Worm (Caenorhabditis elegans) whole organism, mixed stage, embryonic: Measurements from ENCODE around the gene cut-5.

Experiments
- M03D4.4 ChIP-seq: sonication (generic microtip); optimal IDR thresholded peaks from 2 replicates; lab custom pipeline; 2017; ENCODE audit warnings: mild to moderate bottlenecking, missing genetic modification characterization, missing compliant biosample characterization
- bed-3 ChIP-seq: fragments of 200-800 bp; sonication (Bioruptor generic); optimal IDR thresholded peaks from 3 replicates; lab custom pipeline; 2018; ENCODE audit warnings: mild to moderate bottlenecking, missing genetic modification characterization, moderate library complexity, missing compliant biosample characterization
- blmp-1 ChIP-seq: fragments of 150-350 bp; optimal IDR thresholded peaks from 2 replicates; lab custom pipeline; 2014; ENCODE audit warnings: missing biosample characterization, missing genetic modification characterization
- ceh-39 ChIP-seq: fragments of 150-350 bp; optimal IDR thresholded peaks from 2 replicates; lab custom pipeline; 2014; ENCODE audit warnings: missing biosample characterization, missing genetic modification characterization
- ceh-43 ChIP-seq: fragments of 200-800 bp; sonication (Bioruptor generic); optimal IDR thresholded peaks from 2 replicates; lab custom pipeline; 2018; ENCODE audit warnings: mild to moderate bottlenecking, missing genetic modification characterization, moderate library complexity, missing compliant biosample characterization
- ceh-83 ChIP-seq: fragments of 200-800 bp; sonication (Bioruptor generic); optimal IDR thresholded peaks from 2 replicates; lab custom pipeline; 2018; ENCODE audit warnings: mild to moderate bottlenecking, missing genetic modification characterization, missing compliant biosample characterization
- ces-1 ChIP-seq: fragments of 150-350 bp; optimal IDR thresholded peaks from 2 replicates; lab custom pipeline; 2014; ENCODE audit warnings: missing biosample characterization, missing genetic modification reagents, missing genetic modification characterization
- cnd-1 ChIP-seq: fragments of 200-800 bp; sonication (Bioruptor generic); optimal IDR thresholded peaks from 2 replicates; lab custom pipeline; 2018; ENCODE audit warnings: mild to moderate bottlenecking, missing genetic modification characterization, missing compliant biosample characterization
- drap-1 ChIP-seq: fragments of 200-800 bp; sonication (Bioruptor generic); optimal IDR thresholded peaks from 3 replicates; lab custom pipeline; 2018; ENCODE audit warnings: mild to moderate bottlenecking, missing genetic modification characterization, missing compliant biosample characterization
- elt-1 ChIP-seq: sonication (generic microtip); optimal IDR thresholded peaks from 2 replicates; lab custom pipeline; 2017; ENCODE audit warnings: missing genetic modification characterization, mild to moderate bottlenecking, missing compliant biosample characterization, antibody characterized with exemption, moderate library complexity, borderline replicate concordance; ENCODE audit not compliant: insufficient read depth
- elt-3 ChIP-seq: fragments of 150-350 bp; optimal IDR thresholded peaks from 2 replicates; lab custom pipeline; 2014; ENCODE audit warnings: missing biosample characterization, missing genetic modification characterization
- flh-1 ChIP-seq: fragments of 200-800 bp; sonication (Bioruptor generic); optimal IDR thresholded peaks from 2 replicates; lab custom pipeline; 2018; ENCODE audit warnings: mild to moderate bottlenecking, missing genetic modification characterization, moderate library complexity, missing compliant biosample characterization
- ham-2 ChIP-seq: fragments of 200-800 bp; sonication (Bioruptor generic); optimal IDR thresholded peaks from 2 replicates; lab custom pipeline; 2018; ENCODE audit warnings: mild to moderate bottlenecking, missing genetic modification characterization, missing compliant biosample characterization
- hlh-1 ChIP-seq: fragments of 150-350 bp; optimal IDR thresholded peaks from 2 replicates; lab custom pipeline; 2014; ENCODE audit warnings: missing biosample characterization, missing genetic modification reagents, missing genetic modification characterization
- lin-13 ChIP-seq: fragments of 150-350 bp; optimal IDR thresholded peaks from 2 replicates; lab custom pipeline; 2014; ENCODE audit warnings: missing biosample characterization, missing genetic modification characterization
- lin-32 ChIP-seq: fragments of 200-800 bp; sonication (Bioruptor generic); optimal IDR thresholded peaks from 2 replicates; lab custom pipeline; 2018; ENCODE audit warnings: mild to moderate bottlenecking, missing genetic modification characterization, missing compliant biosample characterization
- lsy-2 ChIP-seq: fragments of 150-350 bp; optimal IDR thresholded peaks from 2 replicates; lab custom pipeline; 2014; ENCODE audit warnings: missing biosample characterization, missing genetic modification characterization
- mep-1 ChIP-seq: fragments of 150-350 bp; optimal IDR thresholded peaks from 2 replicates; lab custom pipeline; 2017; ENCODE audit warnings: missing biosample characterization, missing genetic modification reagents, missing genetic modification characterization, inconsistent platforms
- mls-2 ChIP-seq: sonication (generic microtip); optimal IDR thresholded peaks from 2 replicates; lab custom pipeline; 2016; ENCODE audit warnings: mild to moderate bottlenecking, missing genetic modification characterization, moderate library complexity, missing compliant biosample characterization
- nhr-2 ChIP-seq: fragments of 150-350 bp; optimal IDR thresholded peaks from 2 replicates; lab custom pipeline; 2014; ENCODE audit warnings: missing biosample characterization, missing genetic modification characterization
- nhr-237 ChIP-seq: fragments of 150-350 bp; optimal IDR thresholded peaks from 2 replicates; lab custom pipeline; 2014; ENCODE audit warnings: missing biosample characterization, missing genetic modification characterization
- nhr-28 ChIP-seq: fragments of 150-350 bp; optimal IDR thresholded peaks from 2 replicates; lab custom pipeline; 2014; ENCODE audit warnings: missing biosample characterization, missing genetic modification characterization
- nhr-76 ChIP-seq: sonication (generic microtip); optimal IDR thresholded peaks from 2 replicates; lab custom pipeline; 2017; ENCODE audit warnings: missing biosample characterization, missing genetic modification characterization
- pha-4 ChIP-seq: fragments of 150-350 bp; optimal IDR thresholded peaks from 2 replicates; lab custom pipeline; 2018; ENCODE audit warnings: missing biosample characterization, missing genetic modification reagents, missing genetic modification characterization
- sem-2 ChIP-seq: fragments of 200-800 bp; sonication (Bioruptor generic); optimal IDR thresholded peaks from 2 replicates; lab custom pipeline; 2018; ENCODE audit warnings: mild to moderate bottlenecking, missing genetic modification characterization, missing compliant biosample characterization
- snpc-4 ChIP-seq: fragments of 150-350 bp; optimal IDR thresholded peaks from 2 replicates; lab custom pipeline; 2014; ENCODE audit warnings: missing biosample characterization, missing genetic modification characterization
- sptf-1 ChIP-seq: sonication (generic microtip); optimal IDR thresholded peaks from 2 replicates; lab custom pipeline; 2017; ENCODE audit warnings: mild to moderate bottlenecking, missing genetic modification characterization, moderate library complexity, missing compliant biosample characterization
- tbx-8 ChIP-seq: fragments of 200-800 bp; sonication (Bioruptor generic); optimal IDR thresholded peaks from 2 replicates; lab custom pipeline; 2018; ENCODE audit warnings: mild to moderate bottlenecking, missing genetic modification characterization, moderate library complexity, missing compliant biosample characterization
- unc-120 ChIP-seq: sonication (generic microtip); optimal IDR thresholded peaks from 2 replicates; lab custom pipeline; 2017; ENCODE audit warnings: missing genetic modification characterization, missing compliant biosample characterization; ENCODE audit not compliant: poor library complexity, severe bottlenecking
- unc-39 ChIP-seq: fragments of 150-350 bp; optimal IDR thresholded peaks from 2 replicates; lab custom pipeline; 2014; ENCODE audit warnings: missing biosample characterization, missing genetic modification characterization
- unc-62 ChIP-seq: fragments of 150-350 bp; optimal IDR thresholded peaks from 2 replicates; lab custom pipeline; 2014; ENCODE audit warnings: missing biosample characterization, missing genetic modification reagents, missing genetic modification characterization
- zip-8 ChIP-seq: fragments of 150-350 bp; optimal IDR thresholded peaks from 2 replicates; lab custom pipeline; 2014; ENCODE audit warnings: missing biosample characterization, missing genetic modification characterization
- ztf-11 ChIP-seq: fragments of 150-350 bp; optimal IDR thresholded peaks from 2 replicates; lab custom pipeline; 2014; ENCODE audit warnings: missing biosample characterization, missing genetic modification characterization

Gene cut-5

DNA sequence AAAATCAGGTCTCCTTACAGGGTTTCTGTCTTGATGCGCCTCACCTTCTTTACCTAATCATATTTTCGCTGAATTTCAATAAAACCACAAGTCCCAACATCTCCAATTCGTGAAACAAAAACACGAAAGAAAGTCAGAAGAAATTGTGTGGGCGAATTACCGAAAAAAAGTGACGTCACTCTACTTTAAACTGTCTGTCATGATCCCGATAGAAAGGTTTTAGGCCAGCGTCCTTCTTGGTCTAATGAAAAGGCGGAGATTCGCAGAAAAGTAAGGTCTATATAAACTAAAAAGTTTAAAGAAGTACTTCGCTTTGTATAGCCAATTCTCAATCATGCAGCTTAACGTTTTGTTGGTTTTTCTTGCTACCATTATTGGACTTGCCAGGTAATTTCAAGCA, 31.7 kb downstream of the cut-5 start, which contains the start of gene cnc-8:
Gene cnc-8, plus strand, starts transcription at position 307 of the 400 bp plus-strand sequence.
- no peak for TF ChIP-seq nhr-76 (tag; lab: Kevin White, UChicago)
- no peak for TF ChIP-seq flh-1 (GFP tag; lab: Kevin White, UChicago)
- no peak for TF ChIP-seq hlh-1
- no peak for TF ChIP-seq ztf-11 (tag; lab: Kevin White, UChicago)
- TF ChIP-seq zip-8 (tag; lab: Kevin White, UChicago), result no peak
- TF ChIP-seq M03D4.4 (tag; lab: Kevin White, UChicago), result no peak
- no peak for TF ChIP-seq ceh-83
- no peak for TF ChIP-seq lin-32
- TF ChIP-seq sptf-1 (tag; lab: Kevin White, UChicago), result no peak
- no peak for TF ChIP-seq tbx-8 (GFP tag; lab: Kevin White, UChicago)
- TF ChIP-seq ces-1 (GFP tag; lab: Kevin White, UChicago), result no peak
- no peak for TF ChIP-seq nhr-28 (tag; lab: Kevin White, UChicago)
- no peak for TF ChIP-seq ceh-43 (GFP tag; lab: Kevin White, UChicago)
- no peak for TF ChIP-seq sem-2 (GFP tag; lab: Kevin White, UChicago)
- TF ChIP-seq nhr-237 (tag; lab: Kevin White, UChicago), result no peak
- TF ChIP-seq lin-13 (tag; lab: Kevin White, UChicago), result no peak
- TF ChIP-seq elt-3 (tag; lab: Kevin White, UChicago), result no peak
- no peak for TF ChIP-seq mep-1 (tag; lab: Kevin White, UChicago)
- TF ChIP-seq pha-4 (tag; lab: Kevin White, UChicago), result no peak
- TF ChIP-seq nhr-2 (tag; lab: Kevin White, UChicago), result no peak
- TF ChIP-seq, all 35 proteins: peak for 0

- TF ChIP-seq unc-62 (GFP tag; lab: Kevin White, UChicago), result peak; percentile 8
- TF ChIP-seq nhr-237 (tag; lab: Kevin White, UChicago), result no peak
- no peak for TF ChIP-seq ceh-83
- no peak for TF ChIP-seq nhr-76 (tag; lab: Kevin White, UChicago)
- TF ChIP-seq elt-1, result peak; percentile 57
- no peak for TF ChIP-seq hlh-1
- TF ChIP-seq cnd-1 (tag; lab: Kevin White, UChicago), result no peak
These were observed 33.8 kb downstream of the cut-5 start, which contains the start of gene fipr-21 for ce11 chrX:10304178-10304577. TSS of gene fipr-21 (plus strand) at chrX:10304529.

DNA sequence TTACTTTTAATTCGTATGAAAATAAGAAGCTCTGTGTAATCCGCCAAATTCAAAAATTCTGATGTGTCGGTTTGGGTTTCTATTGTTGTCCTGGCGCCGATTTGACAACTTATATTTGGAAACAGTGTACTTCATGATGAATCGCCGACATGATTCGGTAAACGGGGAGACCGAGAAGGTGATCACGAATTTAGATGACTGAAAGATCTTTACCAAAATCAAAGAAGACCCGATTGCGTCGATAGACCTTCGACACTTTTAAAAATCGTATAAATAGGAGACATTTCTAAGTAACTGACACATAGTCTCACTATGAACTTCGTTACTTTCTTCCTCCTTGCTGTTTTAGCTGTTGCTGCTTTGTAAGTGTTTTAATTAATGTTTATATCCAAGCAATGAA, 35.6 kb downstream of the cut-5 start, which contains the start of gene fip-5:
Gene fip-5, plus strand, starts transcription at position 312 of the 400 bp plus-strand sequence.
- no peak for TF ChIP-seq unc-120 (tag; lab: Kevin White, UChicago)
- no peak for TF ChIP-seq unc-62 (GFP tag; lab: Kevin White, UChicago)
- no peak for TF ChIP-seq pha-4 (tag; lab: Kevin White, UChicago)
- no peak for TF ChIP-seq ham-2 (GFP tag; lab: Kevin White, UChicago)
- no peak for TF ChIP-seq drap-1 (GFP tag; lab: Kevin White, UChicago)
- no peak for TF ChIP-seq mep-1 (tag; lab: Kevin White, UChicago)
- no peak for TF ChIP-seq M03D4.4 (tag; lab: Kevin White, UChicago)
- TF ChIP-seq unc-39 (tag; lab: Kevin White, UChicago), result no peak
- no peak for TF ChIP-seq mls-2 (tag; lab: Kevin White, UChicago)
- TF ChIP-seq nhr-28 (tag; lab: Kevin White, UChicago), result no peak
- no peak for TF ChIP-seq lin-32
- TF ChIP-seq elt-1, result no peak
- TF ChIP-seq, all 35 proteins: peak for 0

DNA sequence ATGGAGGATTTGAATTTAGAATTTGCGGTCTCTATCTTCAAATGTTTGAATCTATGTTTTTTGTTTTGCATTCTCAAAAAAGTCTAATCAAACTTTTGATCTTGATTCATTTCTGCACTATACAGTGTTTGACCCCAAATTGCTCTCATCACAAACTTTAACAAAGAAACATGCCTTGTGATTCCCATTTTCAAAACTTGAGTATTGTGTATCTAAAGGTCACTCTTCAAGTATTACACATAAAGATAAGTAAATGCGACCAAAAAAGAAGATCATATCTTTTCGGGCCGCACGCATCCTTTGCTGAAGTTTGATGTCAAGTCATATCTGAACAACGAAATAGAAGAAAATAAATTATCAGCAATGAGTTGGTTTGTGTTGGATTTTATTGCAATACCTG, 36.1 kb downstream of the cut-5 start:
- TF ChIP-seq hlh-1, result no peak
- no peak for TF ChIP-seq snpc-4 (tag; lab: Kevin White, UChicago)
- TF ChIP-seq nhr-76 (tag; lab: Kevin White, UChicago), result no peak
- TF ChIP-seq M03D4.4 (tag; lab: Kevin White, UChicago), result no peak
- TF ChIP-seq blmp-1 (tag; lab: Kevin White, UChicago), result no peak
- TF ChIP-seq unc-120 (tag; lab: Kevin White, UChicago), result no peak
- no peak for TF ChIP-seq ceh-39 (tag; lab: Kevin White, UChicago)
- no peak for TF ChIP-seq bed-3 (GFP tag; lab: Kevin White, UChicago)
- no peak for TF ChIP-seq sem-2 (GFP tag; lab: Kevin White, UChicago)
- TF ChIP-seq lsy-2 (tag; lab: Kevin White, UChicago), result no peak
- TF ChIP-seq tbx-8 (GFP tag; lab: Kevin White, UChicago), result no peak
- TF ChIP-seq nhr-28 (tag; lab: Kevin White, UChicago), result no peak
- no peak for TF ChIP-seq ceh-83
- TF ChIP-seq ham-2 (GFP tag; lab: Kevin White, UChicago), result no peak
- no peak for TF ChIP-seq ces-1 (GFP tag; lab: Kevin White, UChicago)
- no peak for TF ChIP-seq lin-13 (tag; lab: Kevin White, UChicago)
- TF ChIP-seq unc-39 (tag; lab: Kevin White, UChicago), result no peak
- no peak for TF ChIP-seq elt-1
- TF ChIP-seq elt-3 (tag; lab: Kevin White, UChicago), result no peak
